Fruit fly (Drosophila melanogaster) whole organism, embryonic: ENCODE results near the gene Gdi.

Experiments
- Atf3 ChIP-seq: fragments of 200-800 bp; sonication (Bioruptor generic); optimal IDR thresholded peaks from 3 replicates; lab custom pipeline; 2016; ENCODE audit warnings: missing biosample characterization, missing genetic modification characterization
- Bteb2 ChIP-seq: fragments of 200-800 bp; sonication (Bioruptor generic); optimal IDR thresholded peaks from 2 replicates; lab custom pipeline; 2016; ENCODE audit warnings: missing biosample characterization, missing genetic modification characterization
- CG10462 ChIP-seq: fragments of 200-800 bp; sonication (Bioruptor generic); optimal IDR thresholded peaks from 2 replicates; lab custom pipeline; 2016; ENCODE audit warnings: missing biosample characterization, missing genetic modification characterization
- CG10979 ChIP-seq: fragments of 200-800 bp; sonication (Bioruptor generic); optimal IDR thresholded peaks from 2 replicates; lab custom pipeline; 2018; ENCODE audit warnings: missing biosample characterization, mild to moderate bottlenecking, missing genetic modification characterization, moderate library complexity
- CG13296 ChIP-seq: fragments of 200-800 bp; sonication (Bioruptor generic); optimal IDR thresholded peaks from 3 replicates; lab custom pipeline; 2018; ENCODE audit warnings: missing biosample characterization, mild to moderate bottlenecking, missing genetic modification characterization
- CG13424 ChIP-seq: fragments of 200-800 bp; sonication (Bioruptor generic); optimal IDR thresholded peaks from 2 replicates; lab custom pipeline; 2019; ENCODE audit warnings: missing biosample characterization, mild to moderate bottlenecking, missing genetic modification characterization, moderate library complexity
- CG14441 ChIP-seq: fragments of 200-800 bp; sonication (Bioruptor generic); IDR thresholded peaks from 2 replicates; pipeline ENCODE4 v1.3.6; 2022; ENCODE audit warnings: missing biosample characterization, missing genetic modification characterization
- CG16863 ChIP-seq: fragments of 200-800 bp; sonication (Bioruptor generic); optimal IDR thresholded peaks from 3 replicates; lab custom pipeline; 2016; ENCODE audit warnings: missing biosample characterization, missing genetic modification characterization
- CG31365 ChIP-seq: fragments of 200-800 bp; sonication (Bioruptor generic); optimal IDR thresholded peaks from 2 replicates; lab custom pipeline; 2018; ENCODE audit warnings: missing biosample characterization, mild to moderate bottlenecking, missing genetic modification characterization
- CG32772 ChIP-seq: fragments of 200-800 bp; sonication (Bioruptor generic); IDR thresholded peaks from 2 replicates; pipeline ENCODE4 v1.3.6; 2022; ENCODE audit warnings: missing biosample characterization, missing genetic modification characterization
- CG34422 ChIP-seq: fragments of 200-800 bp; sonication (Bioruptor generic); IDR thresholded peaks from 3 replicates; pipeline ENCODE4 v1.3.6; 2022; ENCODE audit warnings: missing biosample characterization, missing genetic modification characterization
- CG6791 ChIP-seq: fragments of 200-800 bp; sonication (Bioruptor generic); IDR thresholded peaks from 3 replicates; pipeline ENCODE4 v1.3.6; 2022; ENCODE audit warnings: missing biosample characterization, missing genetic modification characterization; ENCODE audit not compliant: partially characterized antibody
- CG6813 ChIP-seq: fragments of 200-800 bp; sonication (Bioruptor generic); optimal IDR thresholded peaks from 2 replicates; lab custom pipeline; 2017; ENCODE audit warnings: missing biosample characterization, missing genetic modification characterization, mild to moderate bottlenecking, moderate library complexity, missing genetic modification reagents
- CG8359 ChIP-seq: fragments of 200-800 bp; sonication (Bioruptor generic); optimal IDR thresholded peaks from 2 replicates; lab custom pipeline; 2017; ENCODE audit warnings: missing biosample characterization, mild to moderate bottlenecking, missing genetic modification characterization, borderline replicate concordance
- CG8388 ChIP-seq: fragments of 200-800 bp; sonication (Bioruptor generic); optimal IDR thresholded peaks from 2 replicates; lab custom pipeline; 2019; ENCODE audit warnings: missing biosample characterization, mild to moderate bottlenecking, missing genetic modification characterization, moderate library complexity
- CG8765 ChIP-seq: fragments of 200-800 bp; sonication (Bioruptor generic); IDR thresholded peaks from 2 replicates; pipeline ENCODE4 v1.3.6; 2022; ENCODE audit warnings: missing biosample characterization, missing genetic modification characterization
- CG9797 ChIP-seq: fragments of 200-800 bp; sonication (Bioruptor generic); optimal IDR thresholded peaks from 3 replicates; lab custom pipeline; 2018; ENCODE audit warnings: missing biosample characterization, mild to moderate bottlenecking, missing genetic modification characterization
- Elba2 ChIP-seq: fragments of 200-800 bp; sonication (Bioruptor generic); optimal IDR thresholded peaks from 3 replicates; lab custom pipeline; 2016; ENCODE audit warnings: missing biosample characterization, missing genetic modification characterization
- GATAe ChIP-seq: fragments of 200-800 bp; sonication (Bioruptor generic); conservative IDR thresholded peaks from 2 replicates; pipeline ENCODE4 v1.3.6; 2022; ENCODE audit warnings: missing biosample characterization, missing genetic modification characterization
- Hr51 ChIP-seq, 2 experiments: fragments of 200-800 bp; sonication (Bioruptor generic); optimal IDR thresholded peaks; 2 replicates in 1 of 2; 3 replicates in 1 of 2; lab custom pipeline; 2016 to 2018; ENCODE audit warnings: missing biosample characterization in 2 of 2, missing genetic modification characterization in 2 of 2, mild to moderate bottlenecking in 1 of 2, moderate library complexity in 1 of 2
- MESR4 ChIP-seq: fragments of 200-800 bp; sonication (Bioruptor generic); optimal IDR thresholded peaks from 2 replicates; lab custom pipeline; 2018; ENCODE audit warnings: missing biosample characterization, mild to moderate bottlenecking, missing genetic modification characterization, moderate library complexity
- Mrtf ChIP-seq: fragments of 200-800 bp; sonication (Bioruptor generic); IDR thresholded peaks from 3 replicates; pipeline ENCODE4 v1.3.6; 2022; ENCODE audit warnings: missing biosample characterization, missing genetic modification characterization
- Myb ChIP-seq: fragments of 200-800 bp; sonication (Bioruptor generic); optimal IDR thresholded peaks from 2 replicates; lab custom pipeline; 2016; ENCODE audit warnings: missing biosample characterization, missing genetic modification characterization
- Sox102F ChIP-seq: fragments of 200-800 bp; sonication (Bioruptor generic); optimal IDR thresholded peaks from 2 replicates; lab custom pipeline; 2018; ENCODE audit warnings: missing biosample characterization, mild to moderate bottlenecking, missing genetic modification characterization, moderate library complexity
- Taf1 ChIP-seq: fragments of 200-800 bp; sonication (Bioruptor generic); IDR thresholded peaks from 2 replicates; pipeline ENCODE4 v1.3.6; 2022; ENCODE audit warnings: missing biosample characterization, missing genetic modification characterization
- Vsx1 ChIP-seq: fragments of 200-800 bp; sonication (Bioruptor generic); optimal IDR thresholded peaks from 2 replicates; lab custom pipeline; 2017; ENCODE audit warnings: missing biosample characterization, mild to moderate bottlenecking, missing genetic modification characterization, missing genetic modification reagents
- Xbp1 ChIP-seq: fragments of 200-800 bp; sonication (Bioruptor generic); optimal IDR thresholded peaks from 3 replicates; lab custom pipeline; 2016; ENCODE audit warnings: missing biosample characterization, mild to moderate bottlenecking, missing genetic modification characterization
- YL-1 ChIP-seq: fragments of 200-800 bp; sonication (Bioruptor generic); optimal IDR thresholded peaks from 3 replicates; lab custom pipeline; 2017; ENCODE audit warnings: missing biosample characterization, mild to moderate bottlenecking, missing genetic modification characterization
- az2 ChIP-seq: fragments of 200-800 bp; sonication (Bioruptor generic); optimal IDR thresholded peaks from 3 replicates; lab custom pipeline; 2016; ENCODE audit warnings: missing biosample characterization, missing genetic modification characterization
- bcd ChIP-seq: fragments of 200-800 bp; sonication (Bioruptor generic); optimal IDR thresholded peaks from 2 replicates; lab custom pipeline; 2017; ENCODE audit warnings: missing biosample characterization, mild to moderate bottlenecking, missing genetic modification characterization
- cg ChIP-seq: fragments of 200-800 bp; sonication (Bioruptor generic); optimal IDR thresholded peaks from 3 replicates; lab custom pipeline; 2019; ENCODE audit warnings: missing biosample characterization, mild to moderate bottlenecking, missing genetic modification characterization, moderate library complexity
- chm ChIP-seq: fragments of 200-800 bp; sonication (Bioruptor generic); IDR thresholded peaks from 2 replicates; pipeline ENCODE4 v1.3.6; 2022; ENCODE audit warnings: missing biosample characterization, missing genetic modification characterization
- da ChIP-seq: fragments of 200-800 bp; sonication (Bioruptor generic); optimal IDR thresholded peaks from 2 replicates; lab custom pipeline; 2016; ENCODE audit warnings: missing biosample characterization, missing genetic modification characterization
- dan ChIP-seq: fragments of 200-800 bp; sonication (Bioruptor generic); IDR thresholded peaks from 2 replicates; pipeline ENCODE4 v1.3.6; 2022; ENCODE audit warnings: missing biosample characterization, missing genetic modification characterization
- danr ChIP-seq: fragments of 200-800 bp; sonication (Bioruptor generic); IDR thresholded peaks from 2 replicates; pipeline ENCODE4 v1.3.6; 2022; ENCODE audit warnings: missing biosample characterization, missing genetic modification characterization
- fd96Cb ChIP-seq: fragments of 200-800 bp; sonication (Bioruptor generic); optimal IDR thresholded peaks from 2 replicates; lab custom pipeline; 2018; ENCODE audit warnings: missing biosample characterization, mild to moderate bottlenecking, missing genetic modification characterization, moderate library complexity
- gfzf ChIP-seq: fragments of 200-800 bp; sonication (Bioruptor generic); optimal IDR thresholded peaks from 2 replicates; lab custom pipeline; 2016; ENCODE audit warnings: missing biosample characterization, mild to moderate bottlenecking, missing genetic modification characterization, moderate library complexity
- h ChIP-seq: fragments of >200 bp; optimal IDR thresholded peaks from 2 replicates; lab custom pipeline; 2017
- ham ChIP-seq: fragments of 200-800 bp; sonication (Bioruptor generic); IDR thresholded peaks from 2 replicates; pipeline ENCODE4 v1.3.6; 2022; ENCODE audit warnings: missing biosample characterization, missing genetic modification characterization
- mld ChIP-seq: fragments of 200-800 bp; sonication (Bioruptor generic); IDR thresholded peaks from 3 replicates; pipeline ENCODE4 v1.3.6; 2022; ENCODE audit warnings: missing biosample characterization, missing genetic modification characterization; ENCODE audit not compliant: partially characterized antibody
- ranshi ChIP-seq: fragments of 200-800 bp; sonication (Bioruptor generic); IDR thresholded peaks from 2 replicates; pipeline ENCODE4 v1.3.6; 2022; ENCODE audit warnings: missing biosample characterization, missing genetic modification characterization
- schlank ChIP-seq: fragments of 200-800 bp; sonication (Bioruptor generic); optimal IDR thresholded peaks from 2 replicates; lab custom pipeline; 2018; ENCODE audit warnings: missing biosample characterization, mild to moderate bottlenecking, missing genetic modification characterization
- seq ChIP-seq: fragments of 200-800 bp; sonication (Bioruptor generic); IDR thresholded peaks from 2 replicates; pipeline ENCODE4 v1.3.6; 2022; ENCODE audit warnings: missing biosample characterization, missing genetic modification characterization
- slp2 ChIP-seq: fragments of 200-800 bp; sonication (Bioruptor generic); optimal IDR thresholded peaks from 2 replicates; lab custom pipeline; 2016; ENCODE audit warnings: missing biosample characterization, missing genetic modification characterization
- sr ChIP-seq: fragments of 200-800 bp; sonication (Bioruptor generic); IDR thresholded peaks from 3 replicates; pipeline ENCODE4 v1.3.6; 2022; ENCODE audit warnings: missing biosample characterization, missing genetic modification characterization
- tll ChIP-seq, 2 experiments: fragments of 200-800 bp in 1 of 2; fragments of >200 bp in 1 of 2; sonication (Bioruptor generic) in 1 of 2; optimal IDR thresholded peaks; 2 replicates each; lab custom pipeline; 2017 to 2019; ENCODE audit warnings: missing biosample characterization in 2 of 2, missing genetic modification characterization in 2 of 2, mild to moderate bottlenecking in 1 of 2, moderate library complexity in 1 of 2
- ttk ChIP-seq: fragments of 200-800 bp; sonication (Bioruptor generic); IDR thresholded peaks from 2 replicates; pipeline ENCODE4 v2.1.2; 2022; ENCODE audit warnings: missing biosample characterization, missing genetic modification characterization
- vnd ChIP-seq: fragments of 200-800 bp; sonication (Bioruptor generic); IDR thresholded peaks from 3 replicates; pipeline ENCODE4 v1.3.6; 2022; ENCODE audit warnings: missing biosample characterization, missing genetic modification characterization; ENCODE audit not compliant: partially characterized antibody
- wek ChIP-seq: fragments of 200-800 bp; sonication (Bioruptor generic); optimal IDR thresholded peaks from 3 replicates; lab custom pipeline; 2018; ENCODE audit warnings: missing biosample characterization, mild to moderate bottlenecking, missing genetic modification characterization, moderate library complexity

Gene Gdi

DNA sequence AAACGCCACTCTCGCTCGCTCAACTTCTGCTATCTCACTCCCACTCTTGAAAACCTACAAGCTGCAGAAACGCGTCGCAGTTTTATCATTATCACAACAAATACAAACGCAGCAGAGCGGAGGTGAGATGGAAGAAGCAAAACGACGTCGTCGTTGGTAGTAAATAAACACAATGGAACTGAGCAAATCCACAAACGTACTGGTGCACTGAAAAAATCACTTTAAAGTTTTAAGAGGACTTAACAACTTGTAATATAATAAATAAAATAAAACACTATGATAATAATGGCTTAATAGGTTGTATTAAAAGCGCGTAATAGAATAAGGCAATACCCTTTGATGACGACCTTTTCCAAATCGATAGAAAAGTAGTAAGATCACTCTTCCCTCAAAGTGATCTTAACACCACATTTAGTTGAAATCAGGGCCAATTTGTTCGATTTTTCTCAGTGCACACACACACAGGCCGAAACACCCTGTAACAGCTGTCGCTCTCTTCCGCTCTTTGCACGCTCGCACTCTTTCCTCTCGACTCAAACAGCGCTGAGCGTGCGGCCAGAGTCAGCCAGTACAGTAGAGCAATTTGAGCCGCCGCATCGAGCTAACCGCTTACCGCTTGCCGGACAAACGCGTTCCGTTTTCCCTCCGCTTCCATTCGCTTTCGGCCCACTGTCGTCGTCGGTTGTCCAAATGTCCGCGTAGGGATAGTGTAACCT, 45.3 kb downstream of the Gdi start (continued):
- peak; percentile 94 for TF ChIP-seq bcd
- TF ChIP-seq Bteb2 (GFP tag; lab: Kevin White, UChicago) = peak; percentile 58
- TF ChIP-seq seq (GFP tag; lab: Robert Waterston, UW) = peak; percentile 97
- no peak for TF ChIP-seq vnd (GFP tag; lab: Robert Waterston, UW)
- TF ChIP-seq CG6813 (GFP tag; lab: Kevin White, UChicago) = peak; percentile 92
- peak; percentile 91 for TF ChIP-seq CG10462
- TF ChIP-seq Sox102F (GFP tag; lab: Kevin White, UChicago) = peak; percentile 88
- TF ChIP-seq Taf1 (GFP tag; lab: Robert Waterston, UW) = peak; percentile 92
- peak; percentile 63 for TF ChIP-seq da
- TF ChIP-seq ranshi = peak; percentile 93
- peak; percentile 87 to 97 for TF ChIP-seq Hr51 (GFP tag; optimal IDR thresholded peaks at IDR 0.05; lab: Kevin White, UChicago)
- TF ChIP-seq CG9797 (GFP tag; lab: Kevin White, UChicago) = peak; percentile 20
- peak; percentile 43 for TF ChIP-seq wek (GFP tag; lab: Kevin White, UChicago)
- peak; percentile 87 for TF ChIP-seq Elba2 (GFP tag; lab: Kevin White, UChicago)
- TF ChIP-seq CG8359 (GFP tag; lab: Kevin White, UChicago) = peak; percentile 79
- peak; percentile 62 for TF ChIP-seq CG31365 (tag; lab: Kevin White, UChicago)
- peak; percentile 95 for TF ChIP-seq Mrtf (GFP tag; lab: Robert Waterston, UW)
- peak; percentile 88 for TF ChIP-seq cg (GFP tag; lab: Kevin White, UChicago)
- TF ChIP-seq YL-1 (GFP tag; lab: Kevin White, UChicago) = peak; percentile 94
- no peak for TF ChIP-seq dan (GFP tag; lab: Robert Waterston, UW)
- peak; percentile 95 for TF ChIP-seq az2 (GFP tag; lab: Kevin White, UChicago)
- peak; percentile 53 to 77 for TF ChIP-seq tll (GFP tag; optimal IDR thresholded peaks at IDR 0.05; lab: Kevin White, UChicago)
- peak; percentile 14 for TF ChIP-seq MESR4 (GFP tag; lab: Kevin White, UChicago)
- peak; percentile 98 for TF ChIP-seq CG10979 (tag; lab: Kevin White, UChicago)
- TF ChIP-seq GATAe (GFP tag; lab: Robert Waterston, UW) = peak; percentile 87
- TF ChIP-seq sr (GFP tag; lab: Robert Waterston, UW) = peak; percentile 36; the same call in 2 of the 3 replicates
- TF ChIP-seq fd96Cb (tag; lab: Kevin White, UChicago) = peak; percentile 97
- peak; percentile 93 for TF ChIP-seq Atf3 (GFP tag; lab: Kevin White, UChicago)
- peak; percentile 87 for TF ChIP-seq schlank (tag; lab: Kevin White, UChicago)
- peak; percentile 18 for TF ChIP-seq Myb
- peak; percentile 51 for TF ChIP-seq CG16863 (GFP tag; lab: Kevin White, UChicago)
- TF ChIP-seq CG32772 (GFP tag; lab: Robert Waterston, UW) = peak; percentile 92
- TF ChIP-seq Xbp1 (GFP tag; lab: Kevin White, UChicago) = peak; percentile 95
- TF ChIP-seq gfzf (GFP tag; lab: Kevin White, UChicago) = no peak
- TF ChIP-seq CG14441 (GFP tag; lab: Robert Waterston, UW) = peak; percentile 92
- no peak for TF ChIP-seq mld (GFP tag; lab: Robert Waterston, UW)
- TF ChIP-seq CG8388 (GFP tag; lab: Kevin White, UChicago) = peak; percentile 93
- TF ChIP-seq h (lab: Kevin White, UChicago) = no peak
- TF ChIP-seq Vsx1 (GFP tag; lab: Kevin White, UChicago) = peak; percentile 92
- peak; percentile 54; the same call in 1 of the 3 replicates for TF ChIP-seq CG6791
- TF ChIP-seq CG34422 = peak; percentile 95
- peak; percentile 95 for TF ChIP-seq CG8765 (GFP tag; lab: Robert Waterston, UW)
- TF ChIP-seq chm (GFP tag; lab: Robert Waterston, UW) = peak; percentile 75
- peak; percentile 97 for TF ChIP-seq CG13424 (tag; lab: Kevin White, UChicago)
- TF ChIP-seq slp2 = peak; percentile 88
- peak; percentile 93 for TF ChIP-seq CG13296
- peak; percentile 93 for TF ChIP-seq ttk
- TF ChIP-seq danr (GFP tag; lab: Robert Waterston, UW) = peak; percentile 93
- peak; percentile 83 for TF ChIP-seq ham (GFP tag; lab: Robert Waterston, UW)
